Fruit fly (Drosophila melanogaster): Measurements from ENCODE around the gene CG8939.

The CG8939 gene

dm6 chrX:15982844-15983243, 14.0 kb upstream of the CG8939 start, which contains the start of gene Cep164:
Gene Cep164 (minus strand): TSS chrX:15982944.
- TF ChIP-seq CG7045 (GFP tag; optimal IDR thresholded peaks at IDR 0.05) (no peak), CG14711 (tag; optimal IDR thresholded peaks at IDR 0.05) (no peak), Crg-1 (GFP tag; optimal IDR thresholded peaks at IDR 0.05) (no peak), Mnt (GFP tag; optimal IDR thresholded peaks at IDR 0.05) (no peak), pad (GFP tag; optimal IDR thresholded peaks at IDR 0.05) (no peak), cnc (optimal IDR thresholded peaks at IDR 0.05) (no peak), tj (GFP tag; optimal IDR thresholded peaks at IDR 0.05) (no peak), CG1620 (GFP tag; optimal IDR thresholded peaks at IDR 0.05) (no peak), CG7101 (tag; optimal IDR thresholded peaks at IDR 0.05) (no peak), cic (GFP tag; optimal IDR thresholded peaks at IDR 0.05) (no peak), Clk (GFP tag; optimal IDR thresholded peaks at IDR 0.05) (no peak), ovo (GFP tag; optimal IDR thresholded peaks at IDR 0.05) (no peak), Hr96 (GFP tag; optimal IDR thresholded peaks at IDR 0.05) (no peak)

- peak; percentile 28 for TF ChIP-seq bab1 (GFP tag; optimal IDR thresholded peaks at IDR 0.05)
- TF ChIP-seq CG7045 (GFP tag; optimal IDR thresholded peaks at IDR 0.05): no peak
- TF ChIP-seq CG1620 (GFP tag; optimal IDR thresholded peaks at IDR 0.05): no peak
- no peak for TF ChIP-seq Mnt (GFP tag; optimal IDR thresholded peaks at IDR 0.05)
- TF ChIP-seq cnc (optimal IDR thresholded peaks at IDR 0.05): no peak
Observed at dm6 chrX:15983501-15983900, 13.3 kb upstream of the CG8939 start, which contains the start of gene Slc25A46a. Gene Slc25A46a (plus strand): TSS chrX:15983772.

- TF ChIP-seq CG14711 (tag; optimal IDR thresholded peaks at IDR 0.05) (peak; percentile 32), CG1620 (GFP tag; optimal IDR thresholded peaks at IDR 0.05) (peak; percentile 30), CG33017 (tag; optimal IDR thresholded peaks at IDR 0.05) (no peak), pad (GFP tag; optimal IDR thresholded peaks at IDR 0.05) (peak; percentile 19), CG12768 (GFP tag; optimal IDR thresholded peaks at IDR 0.05) (no peak), CG7101 (tag; optimal IDR thresholded peaks at IDR 0.05) (peak; percentile 30), CG5204 (GFP tag; optimal IDR thresholded peaks at IDR 0.05) (no peak), bab1 (GFP tag; optimal IDR thresholded peaks at IDR 0.05) (peak; percentile 18), ovo (GFP tag; optimal IDR thresholded peaks at IDR 0.05) (no peak), tj (GFP tag; optimal IDR thresholded peaks at IDR 0.05) (no peak), Mnt (GFP tag; optimal IDR thresholded peaks at IDR 0.05) (peak; percentile 16)
Observed at dm6 chrX:15986654-15987053, 10.2 kb upstream of the CG8939 start, which contains the start of gene ND-20. Gene ND-20 (minus strand): TSS chrX:15986808.

dm6 chrX:15989631-15990030, 7.2 kb upstream of the CG8939 start:
- TF ChIP-seq Crg-1 (GFP tag; optimal IDR thresholded peaks at IDR 0.05) (no peak), tj (GFP tag; optimal IDR thresholded peaks at IDR 0.05) (peak; percentile 96), bab1 (GFP tag; optimal IDR thresholded peaks at IDR 0.05) (no peak), Clk (GFP tag; optimal IDR thresholded peaks at IDR 0.05) (no peak), CG1620 (GFP tag; optimal IDR thresholded peaks at IDR 0.05) (no peak), pad (GFP tag; optimal IDR thresholded peaks at IDR 0.05) (no peak), CG14711 (tag; optimal IDR thresholded peaks at IDR 0.05) (no peak)

- TF ChIP-seq CG12768 (GFP tag; optimal IDR thresholded peaks at IDR 0.05) (no peak), CG14711 (tag; optimal IDR thresholded peaks at IDR 0.05) (no peak), CG7045 (GFP tag; optimal IDR thresholded peaks at IDR 0.05) (no peak), CG5204 (GFP tag; optimal IDR thresholded peaks at IDR 0.05) (no peak), CG33017 (tag; optimal IDR thresholded peaks at IDR 0.05) (no peak), cic (GFP tag; optimal IDR thresholded peaks at IDR 0.05) (no peak), Hr96 (GFP tag; optimal IDR thresholded peaks at IDR 0.05) (no peak), Mnt (GFP tag; optimal IDR thresholded peaks at IDR 0.05) (peak; percentile 29), CG7101 (tag; optimal IDR thresholded peaks at IDR 0.05) (peak; percentile 18), CG11617 (GFP tag; optimal IDR thresholded peaks at IDR 0.05) (no peak), kay (GFP tag; ENCODE audit: borderline replicate concordance) (no peak), Crg-1 (GFP tag; optimal IDR thresholded peaks at IDR 0.05) (no peak), pad (GFP tag; optimal IDR thresholded peaks at IDR 0.05) (no peak), ovo (GFP tag; optimal IDR thresholded peaks at IDR 0.05) (peak; percentile 13), cnc (optimal IDR thresholded peaks at IDR 0.05) (no peak), CG1620 (GFP tag; optimal IDR thresholded peaks at IDR 0.05) (no peak), toe (GFP tag; optimal IDR thresholded peaks at IDR 0.05) (no peak), tj (GFP tag; optimal IDR thresholded peaks at IDR 0.05) (no peak), Clk (GFP tag; optimal IDR thresholded peaks at IDR 0.05) (no peak), bab1 (GFP tag; optimal IDR thresholded peaks at IDR 0.05) (peak; percentile 73)
Observed at dm6 chrX:15991618-15992526, 4.9 kb upstream of the CG8939 start, which contains the start of the genes CG46312, eIF5 and exd. Gene CG46312 (minus strand): TSS chrX:15991974. Gene eIF5 (minus strand): TSS chrX:15991974. Gene exd (plus strand): TSS chrX:15992468.

dm6 chrX:15992527-15992897, 4.3 kb upstream of the CG8939 start:
- TF ChIP-seq tj (GFP tag; optimal IDR thresholded peaks at IDR 0.05) (no peak), kay (GFP tag; ENCODE audit: borderline replicate concordance) (peak; percentile 93), Mnt (GFP tag; optimal IDR thresholded peaks at IDR 0.05) (peak; percentile 2)
